Worm (Caenorhabditis elegans): ENCODE results near the gene T08B6.4.

T08B6.4 gene

ce11 chrIV:4880634-4881033 is 24.9 kb upstream of the T08B6.4 start:
- TF ChIP-seq tlf-1 (GFP tag; optimal IDR thresholded peaks at IDR 0.05): peak; percentile 16
- TF ChIP-seq him-1 (tag; optimal IDR thresholded peaks at IDR 0.05): peak; percentile 92
- TF ChIP-seq F10E7.11 (tag; optimal IDR thresholded peaks at IDR 0.05): no peak
- TF ChIP-seq hrde-1 (tag; optimal IDR thresholded peaks at IDR 0.05; ENCODE audit: borderline replicate concordance): no peak
- TF ChIP-seq rcor-1 (GFP tag; IDR thresholded peaks at IDR 0.05): peak; percentile 96
- no peak for TF ChIP-seq ets-4 (GFP tag; optimal IDR thresholded peaks at IDR 0.05)
- TF ChIP-seq nfya-2 (GFP tag; IDR thresholded peaks at IDR 0.05): no peak
- TF ChIP-seq nhr-179 (tag; optimal IDR thresholded peaks at IDR 0.05): no peak
- TF ChIP-seq pha-4 (tag; optimal IDR thresholded peaks at IDR 0.05): no peak
- TF ChIP-seq C06A6.2 (GFP tag; conservative IDR thresholded peaks at IDR 0.05): no peak
- no peak for TF ChIP-seq ztf-22 (GFP tag; optimal IDR thresholded peaks at IDR 0.05)
- no peak for TF ChIP-seq rpc-1 (optimal IDR thresholded peaks at IDR 0.05)
- peak; percentile 25 for TF ChIP-seq rpc-1 (tag; optimal IDR thresholded peaks at IDR 0.05)
- TF ChIP-seq cebp-2 (GFP tag; IDR thresholded peaks at IDR 0.05): no peak
- no peak for TF ChIP-seq F57C9.4 (tag; optimal IDR thresholded peaks at IDR 0.05)
- no peak for TF ChIP-seq akir-1 (GFP tag; optimal IDR thresholded peaks at IDR 0.05)
- TF ChIP-seq B0019.2 (GFP tag; conservative IDR thresholded peaks at IDR 0.05): no peak
- TF ChIP-seq B0035.1 (tag; optimal IDR thresholded peaks at IDR 0.05): no peak
- no peak for TF ChIP-seq K12H6.12 (tag; optimal IDR thresholded peaks at IDR 0.05)
- peak; percentile 96 for TF ChIP-seq attf-6 (GFP tag; IDR thresholded peaks at IDR 0.05)
- TF ChIP-seq lsl-1 (GFP tag; optimal IDR thresholded peaks at IDR 0.05): peak; percentile 75
- peak; percentile 78 for TF ChIP-seq Y53G8AR.9 (GFP tag; conservative IDR thresholded peaks at IDR 0.05)
- TF ChIP-seq lir-1 (GFP tag; conservative IDR thresholded peaks at IDR 0.05): peak; percentile 77
- TF ChIP-seq nfyb-1 (GFP tag; IDR thresholded peaks at IDR 0.05): no peak
- no peak for TF ChIP-seq ztf-28 (GFP tag; IDR thresholded peaks at IDR 0.05)
- TF ChIP-seq ceh-91 (GFP tag; IDR thresholded peaks at IDR 0.05): 0 out of 2 replicates have a peak, but pooled peaks have one; percentile 16
- peak; percentile 24 for TF ChIP-seq nhr-27 (tag; optimal IDR thresholded peaks at IDR 0.05)
- TF ChIP-seq ceh-100 (GFP tag; IDR thresholded peaks at IDR 0.05): peak; percentile 55
- TF ChIP-seq ZK185.1 (tag; optimal IDR thresholded peaks at IDR 0.05; ENCODE audit: poor library complexity, severe bottlenecking): no peak
- TF ChIP-seq madf-6 (GFP tag; IDR thresholded peaks at IDR 0.05): peak; percentile 88
- no peak for TF ChIP-seq tbx-9 (tag; optimal IDR thresholded peaks at IDR 0.05; ENCODE audit: borderline replicate concordance)
- TF ChIP-seq lin-35 (GFP tag; optimal IDR thresholded peaks at IDR 0.05): no peak
- TF ChIP-seq ekl-4 (GFP tag; IDR thresholded peaks at IDR 0.05): peak; percentile 87
- no peak for TF ChIP-seq bed-2 (GFP tag; IDR thresholded peaks at IDR 0.05)
- no peak for TF ChIP-seq nfya-1 (tag; optimal IDR thresholded peaks at IDR 0.05; ENCODE audit: borderline replicate concordance, insufficient read depth)
- peak; percentile 95 for TF ChIP-seq F49E8.2 (tag; optimal IDR thresholded peaks at IDR 0.05; ENCODE audit: insufficient read depth)
- TF ChIP-seq atf-7 (tag; optimal IDR thresholded peaks at IDR 0.05): no peak
- TF ChIP-seq F22D6.2 (tag; optimal IDR thresholded peaks at IDR 0.05): no peak
- no peak for TF ChIP-seq zim-3 (tag; optimal IDR thresholded peaks at IDR 0.05)
- TF ChIP-seq snpc-3.4 (tag; optimal IDR thresholded peaks at IDR 0.05): peak; percentile 97
- TF ChIP-seq ztf-3 (GFP tag; optimal IDR thresholded peaks at IDR 0.05): no peak
- no peak for TF ChIP-seq sdz-38 (tag; optimal IDR thresholded peaks at IDR 0.05)
- TF ChIP-seq mel-28 (tag; optimal IDR thresholded peaks at IDR 0.05; ENCODE audit: borderline replicate concordance): no peak
- peak; percentile 23 for TF ChIP-seq unc-130 (GFP tag; optimal IDR thresholded peaks at IDR 0.05)
- no peak for TF ChIP-seq ceh-27 (GFP tag; optimal IDR thresholded peaks at IDR 0.05)
- no peak for TF ChIP-seq aptf-2 (GFP tag; conservative IDR thresholded peaks at IDR 0.05)
- no peak for TF ChIP-seq sptf-2 (GFP tag; optimal IDR thresholded peaks at IDR 0.05)
- no peak for TF ChIP-seq repo-1 (tag; optimal IDR thresholded peaks at IDR 0.05)
- TF ChIP-seq hlh-26 (GFP tag; conservative IDR thresholded peaks at IDR 0.05): no peak
